Worm (Caenorhabditis elegans) whole organism, late embryonic: ENCODE data around the gene F07C4.10.

ENCODE experiments used
- T23F11.4 ChIP-seq: fragments of 200-800 bp; sonication (Bioruptor generic); optimal IDR thresholded peaks from 2 replicates; lab custom pipeline; 2018; ENCODE audit warnings: mild to moderate bottlenecking, missing genetic modification characterization, missing compliant biosample characterization
- ahr-1 ChIP-seq: sonication (generic microtip); optimal IDR thresholded peaks from 2 replicates; lab custom pipeline; 2016; ENCODE audit warnings: missing genetic modification characterization, missing compliant biosample characterization
- ceh-14 ChIP-seq: sonication (generic microtip); optimal IDR thresholded peaks from 2 replicates; lab custom pipeline; 2016; ENCODE audit warnings: missing genotype, missing genetic modification characterization, missing compliant biosample characterization
- ceh-2 ChIP-seq: sonication (generic microtip); optimal IDR thresholded peaks from 2 replicates; lab custom pipeline; 2016; ENCODE audit warnings: missing genotype, missing genetic modification characterization, missing compliant biosample characterization
- ceh-24 ChIP-seq: sonication (generic microtip); optimal IDR thresholded peaks from 2 replicates; lab custom pipeline; 2016; ENCODE audit warnings: mild to moderate bottlenecking, missing genetic modification characterization, missing compliant biosample characterization
- ceh-30 ChIP-seq: fragments of 150-350 bp; optimal IDR thresholded peaks from 2 replicates; lab custom pipeline; 2014; ENCODE audit warnings: missing biosample characterization, missing genetic modification characterization
- ceh-31 ChIP-seq: sonication (generic microtip); optimal IDR thresholded peaks from 2 replicates; lab custom pipeline; 2016; ENCODE audit warnings: missing genetic modification characterization, missing compliant biosample characterization
- ceh-34 ChIP-seq: sonication (generic microtip); optimal IDR thresholded peaks from 2 replicates; lab custom pipeline; 2016; ENCODE audit warnings: mild to moderate bottlenecking, missing genetic modification characterization, missing compliant biosample characterization
- ceh-45 ChIP-seq: fragments of 200-800 bp; sonication (Bioruptor generic); IDR thresholded peaks from 2 replicates; pipeline ENCODE4 v1.3.6; 2022; ENCODE audit warnings: missing genetic modification reagents, missing genetic modification characterization, missing compliant biosample characterization
- ceh-48 ChIP-seq: sonication (generic microtip); optimal IDR thresholded peaks from 2 replicates; lab custom pipeline; 2016; ENCODE audit warnings: missing genetic modification characterization, inconsistent platforms, missing compliant biosample characterization
- ceh-6 ChIP-seq: fragments of 200-800 bp; sonication (Bioruptor generic); optimal IDR thresholded peaks from 2 replicates; lab custom pipeline; 2018; ENCODE audit warnings: mild to moderate bottlenecking, missing genetic modification characterization, missing compliant biosample characterization
- ceh-9 ChIP-seq: sonication (generic microtip); optimal IDR thresholded peaks from 2 replicates; lab custom pipeline; 2016; ENCODE audit warnings: mild to moderate bottlenecking, missing genetic modification characterization, inconsistent platforms, missing compliant biosample characterization
- dmd-4 ChIP-seq: sonication (generic microtip); optimal IDR thresholded peaks from 2 replicates; lab custom pipeline; 2016; ENCODE audit warnings: borderline replicate concordance, missing genetic modification characterization, missing compliant biosample characterization
- dve-1 ChIP-seq: sonication (generic microtip); optimal IDR thresholded peaks from 2 replicates; lab custom pipeline; 2017; ENCODE audit warnings: antibody characterized with exemption, mild to moderate bottlenecking, missing genetic modification characterization, missing compliant biosample characterization
- ets-4 ChIP-seq: sonication (generic microtip); optimal IDR thresholded peaks from 2 replicates; lab custom pipeline; 2016; ENCODE audit warnings: missing genetic modification characterization, missing compliant biosample characterization
- eyg-1 ChIP-seq: sonication (generic microtip); optimal IDR thresholded peaks from 2 replicates; lab custom pipeline; 2016; ENCODE audit warnings: missing genotype, missing genetic modification characterization, missing compliant biosample characterization
- fax-1 ChIP-seq: sonication (generic microtip); optimal IDR thresholded peaks from 2 replicates; lab custom pipeline; 2016; ENCODE audit warnings: missing genotype, missing genetic modification characterization, missing compliant biosample characterization
- fkh-6 ChIP-seq: sonication (generic microtip); optimal IDR thresholded peaks from 2 replicates; lab custom pipeline; 2016; ENCODE audit warnings: missing genetic modification characterization, missing compliant biosample characterization
- hlh-30 ChIP-seq: sonication (generic microtip); optimal IDR thresholded peaks from 2 replicates; lab custom pipeline; 2017; ENCODE audit warnings: antibody characterized with exemption, missing genetic modification characterization, missing compliant biosample characterization; ENCODE audit not compliant: insufficient read depth
- hlh-6 ChIP-seq: sonication (generic microtip); optimal IDR thresholded peaks from 2 replicates; lab custom pipeline; 2016; ENCODE audit warnings: missing genotype, missing genetic modification characterization, missing compliant biosample characterization
- hlh-8 ChIP-seq: sonication (generic microtip); optimal IDR thresholded peaks from 2 replicates; lab custom pipeline; 2016; ENCODE audit warnings: missing genotype, missing genetic modification characterization, missing compliant biosample characterization
- lim-6 ChIP-seq: sonication (generic microtip); optimal IDR thresholded peaks from 2 replicates; lab custom pipeline; 2016; ENCODE audit warnings: missing genetic modification characterization, missing compliant biosample characterization
- madf-2 ChIP-seq: sonication (generic microtip); optimal IDR thresholded peaks from 2 replicates; lab custom pipeline; 2017; ENCODE audit warnings: missing genetic modification characterization, missing compliant biosample characterization
- nhr-11 ChIP-seq: fragments of 150-350 bp; optimal IDR thresholded peaks from 2 replicates; lab custom pipeline; 2014; ENCODE audit warnings: missing biosample characterization, missing genetic modification characterization
- nhr-232 ChIP-seq: sonication (generic microtip); optimal IDR thresholded peaks from 2 replicates; lab custom pipeline; 2016; ENCODE audit warnings: missing genetic modification characterization, missing compliant biosample characterization
- npax-4 ChIP-seq: sonication (generic microtip); optimal IDR thresholded peaks from 2 replicates; lab custom pipeline; 2016; ENCODE audit warnings: missing genetic modification characterization, missing compliant biosample characterization
- odd-2 ChIP-seq: sonication (generic microtip); optimal IDR thresholded peaks from 2 replicates; lab custom pipeline; 2017; ENCODE audit warnings: antibody characterized with exemption, mild to moderate bottlenecking, missing genetic modification characterization, missing compliant biosample characterization
- pag-3 ChIP-seq: sonication (generic microtip); optimal IDR thresholded peaks from 2 replicates; lab custom pipeline; 2016; ENCODE audit warnings: missing compliant biosample characterization, missing genetic modification characterization, borderline replicate concordance
- pat-9 ChIP-seq: fragments of 200-800 bp; sonication (Bioruptor generic); optimal IDR thresholded peaks from 2 replicates; lab custom pipeline; 2018; ENCODE audit warnings: mild to moderate bottlenecking, missing genetic modification characterization, moderate library complexity, missing compliant biosample characterization
- pax-1 ChIP-seq: fragments of 150-350 bp; optimal IDR thresholded peaks from 2 replicates; lab custom pipeline; 2014; ENCODE audit warnings: missing biosample characterization, missing genetic modification characterization
- pha-2 ChIP-seq: sonication (generic microtip); optimal IDR thresholded peaks from 2 replicates; lab custom pipeline; 2017; ENCODE audit warnings: mild to moderate bottlenecking, missing genetic modification characterization, missing compliant biosample characterization
- pha-4 ChIP-seq: fragments of 150-350 bp; optimal IDR thresholded peaks from 2 replicates; lab custom pipeline; 2018; ENCODE audit warnings: missing biosample characterization, missing genetic modification reagents, missing genetic modification characterization
- pqm-1 ChIP-seq: sonication (generic microtip); optimal IDR thresholded peaks from 2 replicates; lab custom pipeline; 2016; ENCODE audit warnings: missing genetic modification characterization, missing compliant biosample characterization
- pros-1 ChIP-seq: fragments of 150-350 bp; optimal IDR thresholded peaks from 2 replicates; lab custom pipeline; 2014; ENCODE audit warnings: missing biosample characterization, missing genetic modification reagents, missing genetic modification characterization
- rnt-1 ChIP-seq: sonication (generic microtip); optimal IDR thresholded peaks from 2 replicates; lab custom pipeline; 2016; ENCODE audit warnings: missing genetic modification characterization, missing compliant biosample characterization
- sdc-2 ChIP-seq: sonication (generic microtip); optimal IDR thresholded peaks from 2 replicates; lab custom pipeline; 2016; ENCODE audit warnings: missing genotype, missing genetic modification characterization, missing compliant biosample characterization
- syd-9 ChIP-seq: sonication (generic microtip); optimal IDR thresholded peaks from 2 replicates; lab custom pipeline; 2016; ENCODE audit warnings: mild to moderate bottlenecking, missing genetic modification characterization, moderate library complexity, missing compliant biosample characterization
- tbx-2 ChIP-seq: sonication (generic microtip); optimal IDR thresholded peaks from 2 replicates; lab custom pipeline; 2016; ENCODE audit warnings: missing genetic modification characterization, missing compliant biosample characterization
- ttx-3 ChIP-seq: sonication (generic microtip); optimal IDR thresholded peaks from 2 replicates; lab custom pipeline; 2016; ENCODE audit warnings: missing genetic modification reagents, missing genetic modification characterization, missing compliant biosample characterization
- unc-42 ChIP-seq: sonication (generic microtip); optimal IDR thresholded peaks from 2 replicates; lab custom pipeline; 2016; ENCODE audit warnings: missing genotype, missing genetic modification characterization, missing compliant biosample characterization
- ztf-16 ChIP-seq: sonication (generic microtip); optimal IDR thresholded peaks from 2 replicates; lab custom pipeline; 2017; ENCODE audit warnings: missing genetic modification characterization, missing compliant biosample characterization

Gene F07C4.10

ce11 chrV:7639787-7640186 lies at the start of gene F07C4.10:
Gene F07C4.10, minus strand, starts transcription at chrV:7639887.
- no peak for TF ChIP-seq ceh-6 (GFP tag; lab: Kevin White, UChicago)
- TF ChIP-seq unc-42 (tag; lab: Kevin White, UChicago) = no peak
- TF ChIP-seq hlh-8 (tag; lab: Kevin White, UChicago) = no peak
- TF ChIP-seq pros-1 = no peak
- TF ChIP-seq fax-1 (tag; lab: Kevin White, UChicago) = no peak
- no peak for TF ChIP-seq ceh-2 (tag; lab: Kevin White, UChicago)
- no peak for TF ChIP-seq syd-9 (tag; lab: Kevin White, UChicago)

ce11 chrV:7686189-7686588 lies 46.5 kb upstream of the F07C4.10 start, which contains the start of the genes nhr-94 and nhr-152:
Gene nhr-94, minus strand, starts transcription at chrV:7686335.
Gene nhr-152, plus strand, starts transcription at chrV:7686350.
- TF ChIP-seq hlh-8 (tag; lab: Kevin White, UChicago) (no peak), ttx-3 (tag; lab: Kevin White, UChicago) (no peak), ceh-14 (tag; lab: Kevin White, UChicago) (no peak), hlh-30 (tag; lab: Kevin White, UChicago) (no peak), rnt-1 (tag; lab: Kevin White, UChicago) (no peak)

ce11 chrV:7683907-7684655 lies 44.4 kb upstream of the F07C4.10 start, which contains the start of gene sre-11:
Gene sre-11, minus strand, starts transcription at chrV:7683957.
- TF ChIP-seq pat-9 (tag; lab: Kevin White, UChicago) (no peak), pax-1 (tag; lab: Kevin White, UChicago) (no peak), nhr-232 (tag; lab: Kevin White, UChicago) (no peak), ceh-30 (tag; lab: Kevin White, UChicago) (no peak), madf-2 (tag; lab: Kevin White, UChicago) (no peak), ztf-16 (tag; lab: Kevin White, UChicago) (no peak), sdc-2 (tag; lab: Kevin White, UChicago) (no peak), odd-2 (no peak), nhr-11 (tag; lab: Kevin White, UChicago) (no peak), ceh-24 (tag; lab: Kevin White, UChicago) (no peak), dve-1 (tag; lab: Kevin White, UChicago) (no peak), ceh-48 (tag; lab: Kevin White, UChicago) (no peak), pros-1 (no peak), hlh-6 (tag; lab: Kevin White, UChicago) (no peak), tbx-2 (tag; lab: Kevin White, UChicago) (no peak), ceh-45 (GFP tag; lab: Robert Waterston, UW) (no peak), T23F11.4 (GFP tag; lab: Kevin White, UChicago) (no peak), ceh-31 (tag; lab: Kevin White, UChicago) (no peak), pha-4 (tag; lab: Kevin White, UChicago) (no peak)

- TF ChIP-seq pqm-1 (no peak), hlh-30 (tag; lab: Kevin White, UChicago) (no peak), hlh-6 (tag; lab: Kevin White, UChicago) (no peak), pha-2 (tag; lab: Kevin White, UChicago) (no peak), rnt-1 (tag; lab: Kevin White, UChicago) (no peak), pag-3 (tag; lab: Kevin White, UChicago) (no peak), dmd-4 (no peak), ceh-34 (tag; lab: Kevin White, UChicago) (no peak), odd-2 (no peak), lim-6 (tag; lab: Kevin White, UChicago) (no peak), npax-4 (tag; lab: Kevin White, UChicago) (no peak), ceh-9 (no peak), fkh-6 (tag; lab: Kevin White, UChicago) (no peak), eyg-1 (no peak), ceh-14 (tag; lab: Kevin White, UChicago) (no peak), ceh-24 (tag; lab: Kevin White, UChicago) (no peak), ets-4 (tag; lab: Kevin White, UChicago) (no peak), ahr-1 (tag; lab: Kevin White, UChicago) (no peak), pros-1 (no peak), pat-9 (tag; lab: Kevin White, UChicago) (no peak)
- TF ChIP-seq, all 69 proteins: peak for 0
Observed at ce11 chrV:7681388-7681787, 41.7 kb upstream of the F07C4.10 start, which contains the start of gene cyp-33A1. Gene cyp-33A1, minus strand, starts transcription at chrV:7681459.
